Worm (Caenorhabditis elegans): Measurements from ENCODE around the gene M03C11.9.

The M03C11.9 gene

ce11 chrIII:10398919-10399318, 7.4 kb upstream of the M03C11.9 start (continued):
- no peak for TF ChIP-seq F49E8.2 (tag; optimal IDR thresholded peaks at IDR 0.05; ENCODE audit: borderline replicate concordance)
- TF ChIP-seq ctbp-1 (GFP tag; IDR thresholded peaks at IDR 0.05) = no peak
- TF ChIP-seq madf-5 (GFP tag; IDR thresholded peaks at IDR 0.05) = no peak
- no peak for TF ChIP-seq nhr-77 (tag; optimal IDR thresholded peaks at IDR 0.05)
- TF ChIP-seq hlh-30 (tag; optimal IDR thresholded peaks at IDR 0.05; ENCODE audit: insufficient read depth) = peak; percentile 50
- peak in 1 of 2 experiments; percentile 26 for TF ChIP-seq lsy-2 (tag; optimal IDR thresholded peaks at IDR 0.05)
- no peak for TF ChIP-seq duxl-1 (tag; optimal IDR thresholded peaks at IDR 0.05; ENCODE audit: poor library complexity)
- no peak for TF ChIP-seq D1046.2 (GFP tag; IDR thresholded peaks at IDR 0.05)
- no peak for TF ChIP-seq nhr-102 (tag; optimal IDR thresholded peaks at IDR 0.05)
- TF ChIP-seq gei-8 (GFP tag; optimal IDR thresholded peaks at IDR 0.05) = no peak
- TF ChIP-seq egl-27 (tag; optimal IDR thresholded peaks at IDR 0.05) = no peak
- no peak for TF ChIP-seq ceh-44 (GFP tag; IDR thresholded peaks at IDR 0.05)
- TF ChIP-seq hmg-1.1 (GFP tag; IDR thresholded peaks at IDR 0.05) = peak; percentile 60; the same call in 1 of the 2 replicates
- no peak for TF ChIP-seq lin-13 (GFP tag; optimal IDR thresholded peaks at IDR 0.05)
- TF ChIP-seq mxl-3 (GFP tag; optimal IDR thresholded peaks at IDR 0.05) = no peak
- TF ChIP-seq T26A8.4 (GFP tag; IDR thresholded peaks at IDR 0.05) = no peak
- no peak for TF ChIP-seq lin-1 (GFP tag; IDR thresholded peaks at IDR 0.05)
- peak; percentile 82 for TF ChIP-seq aha-1 (tag)
- no peak for TF ChIP-seq nhr-10 (tag; optimal IDR thresholded peaks at IDR 0.05)
- TF ChIP-seq pqm-1 (tag; optimal IDR thresholded peaks at IDR 0.05) = no peak
- peak in 1 of 2 experiments; percentile 68 for TF ChIP-seq mdl-1 (tag; optimal IDR thresholded peaks at IDR 0.05)
- TF ChIP-seq nhr-41 (GFP tag; IDR thresholded peaks at IDR 0.05) = no peak
- no peak for TF ChIP-seq fos-1 (tag; optimal IDR thresholded peaks at IDR 0.05)
- no peak for TF ChIP-seq saeg-2 (GFP tag; IDR thresholded peaks at IDR 0.05)
- no peak for TF ChIP-seq mdt-29 (GFP tag; IDR thresholded peaks at IDR 0.05)
- TF ChIP-seq lin-38 (GFP tag; IDR thresholded peaks at IDR 0.05) = no peak
- no peak for TF ChIP-seq lin-29 (GFP tag; IDR thresholded peaks at IDR 0.05)
- TF ChIP-seq php-3 (GFP tag; IDR thresholded peaks at IDR 0.05) = no peak
- TF ChIP-seq egl-43 (GFP tag; IDR thresholded peaks at IDR 0.05) = 0 out of 2 replicates have a peak, but pooled peaks have one; percentile 20
- TF ChIP-seq ceh-82 (tag; optimal IDR thresholded peaks at IDR 0.05) = no peak
- no peak for TF ChIP-seq snpc-1.2 (GFP tag; IDR thresholded peaks at IDR 0.05)
- TF ChIP-seq ces-1 (GFP tag; optimal IDR thresholded peaks at IDR 0.05) = no peak
- TF ChIP-seq aly-2 (tag; optimal IDR thresholded peaks at IDR 0.05) = no peak
- 0 out of 2 replicates have a peak, but pooled peaks have one; percentile 39 for TF ChIP-seq vab-7 (GFP tag; IDR thresholded peaks at IDR 0.05)
- TF ChIP-seq lir-3 (tag; optimal IDR thresholded peaks at IDR 0.05) = no peak

- TF ChIP-seq snpc-4 (tag; optimal IDR thresholded peaks at IDR 0.05) = no peak
- no peak for TF ChIP-seq lin-29 (GFP tag; IDR thresholded peaks at IDR 0.05)
- no peak for TF ChIP-seq ceh-62 (tag; optimal IDR thresholded peaks at IDR 0.05)
- TF ChIP-seq unc-62 (GFP tag; optimal IDR thresholded peaks at IDR 0.05 in 1 of 2) = peak in 1 of 2 experiments; percentile 91
- no peak for TF ChIP-seq unc-62 (tag; optimal IDR thresholded peaks at IDR 0.05)
- no peak for TF ChIP-seq tag-97 (GFP tag; IDR thresholded peaks at IDR 0.05)
- peak; percentile 75 for TF ChIP-seq aha-1 (tag)
- no peak for TF ChIP-seq T26A8.4 (GFP tag; IDR thresholded peaks at IDR 0.05)
- TF ChIP-seq lin-15B (tag; optimal IDR thresholded peaks at IDR 0.05) = no peak
- TF ChIP-seq nhr-237 (tag; optimal IDR thresholded peaks at IDR 0.05) = no peak
- TF ChIP-seq F37D6.2 (tag; optimal IDR thresholded peaks at IDR 0.05) = no peak
- 0 out of 2 replicates have a peak, but pooled peaks have one; percentile 30 for TF ChIP-seq ctbp-1 (GFP tag; IDR thresholded peaks at IDR 0.05)
- no peak for TF ChIP-seq ceh-82 (tag; optimal IDR thresholded peaks at IDR 0.05)
- no peak for TF ChIP-seq mxl-2 (GFP tag; conservative IDR thresholded peaks at IDR 0.05)
- TF ChIP-seq unc-130 (GFP tag; optimal IDR thresholded peaks at IDR 0.05) = no peak
- TF ChIP-seq lin-1 (GFP tag; IDR thresholded peaks at IDR 0.05) = no peak
- TF ChIP-seq daf-19 (GFP tag; conservative IDR thresholded peaks at IDR 0.05) = no peak
These were observed 5.5 kb upstream of the M03C11.9 start for ce11 chrIII:10396891-10397502.
